Worm (Caenorhabditis elegans) whole organism, L1 larva: ENCODE measurements around the gene Y24D9A.7.

Experiments
- ceh-82 ChIP-seq, 3 experiments: fragments of 150-350 bp in 1 of 3; sonication (generic microtip) in 2 of 3; optimal IDR thresholded peaks; 2 replicates each; lab custom pipeline; 2014 to 2017; ENCODE audit warnings: missing biosample characterization in 3 of 3, missing genetic modification characterization in 3 of 3
- ztf-4 ChIP-seq: fragments of 150-350 bp; optimal IDR thresholded peaks from 2 replicates; lab custom pipeline; 2014; ENCODE audit warnings: missing biosample characterization, missing genetic modification characterization

DNA sequence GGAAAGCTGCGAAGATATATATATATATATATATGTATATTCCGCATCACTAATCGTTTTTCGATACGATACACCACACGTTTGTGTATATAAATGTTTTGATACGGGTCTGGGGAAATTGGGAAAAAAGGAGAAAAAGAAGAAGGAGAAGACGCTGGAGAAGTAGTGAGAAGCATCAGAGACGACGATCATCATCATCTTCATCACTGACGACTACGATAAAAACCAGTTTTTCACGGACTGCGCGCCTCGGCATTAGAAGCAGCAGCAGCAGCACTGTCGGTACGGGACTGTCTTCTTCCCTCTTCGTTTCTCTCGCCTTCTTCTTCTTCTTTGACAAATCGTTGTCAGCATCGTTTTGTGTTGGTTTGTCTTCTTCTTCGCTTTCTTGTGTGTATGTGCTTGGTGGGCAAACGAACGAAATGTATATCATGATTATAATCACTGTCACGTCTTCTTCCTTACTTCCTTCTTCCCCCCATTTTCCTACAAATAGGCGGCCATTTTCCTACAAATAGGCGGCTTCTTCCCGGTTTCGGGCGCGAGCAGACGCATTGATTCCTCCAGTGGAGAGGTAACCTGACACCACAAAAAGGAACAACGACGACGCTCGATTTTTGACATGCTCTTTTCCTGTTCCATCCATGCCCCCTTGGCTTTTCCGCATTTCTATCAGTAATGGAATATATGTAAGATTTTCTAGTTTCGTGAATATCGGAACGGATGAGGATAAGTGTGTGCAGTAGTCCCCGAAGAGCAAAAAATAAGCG lies 8.7 kb downstream of the Y24D9A.7 start:
- TF ChIP-seq ceh-82 (tag; optimal IDR thresholded peaks at IDR 0.05; lab: Kevin White, UChicago) (no peak), ztf-4 (tag; lab: Kevin White, UChicago) (peak; percentile 42)
